Worm (Caenorhabditis elegans) whole organism, L3 larva: ENCODE measurements around the gene emc-1.
"Not testable (repeated sequence)": the region's sequence is repeated elsewhere in the genome, so short reads cannot be mapped to it uniquely, and the experiment has no call there.

Source experiments
- ZK546.5 ChIP-seq: sonication (generic microtip); optimal IDR thresholded peaks from 2 replicates; lab custom pipeline; 2017; ENCODE audit warnings: missing biosample characterization, missing genetic modification characterization
- aly-2 ChIP-seq: fragments of 150-350 bp; optimal IDR thresholded peaks from 2 replicates; lab custom pipeline; 2014; ENCODE audit warnings: missing biosample characterization, missing genetic modification characterization
- ama-1 ChIP-seq: fragments of 150-350 bp; optimal IDR thresholded peaks from 2 replicates; lab custom pipeline; 2018
- ceh-16 ChIP-seq: sonication (generic microtip); optimal IDR thresholded peaks from 2 replicates; lab custom pipeline; 2017; ENCODE audit warnings: missing biosample characterization, missing genetic modification characterization
- ceh-28 ChIP-seq: fragments of 150-350 bp; optimal IDR thresholded peaks from 2 replicates; lab custom pipeline; 2014; ENCODE audit warnings: missing biosample characterization, missing genetic modification reagents, missing genetic modification characterization
- ceh-9 ChIP-seq: sonication (generic microtip); optimal IDR thresholded peaks from 2 replicates; lab custom pipeline; 2018; ENCODE audit warnings: missing biosample characterization, missing genetic modification characterization
- egl-27 ChIP-seq: sonication (generic microtip); optimal IDR thresholded peaks from 4 replicates; lab custom pipeline; 2017; ENCODE audit warnings: missing biosample characterization, missing genetic modification reagents, missing genetic modification characterization
- egl-5 ChIP-seq: fragments of 150-350 bp; optimal IDR thresholded peaks from 2 replicates; lab custom pipeline; 2017; ENCODE audit warnings: missing biosample characterization, missing genetic modification reagents, missing genetic modification characterization, inconsistent platforms
- elt-1 ChIP-seq: fragments of 150-350 bp; optimal IDR thresholded peaks from 2 replicates; lab custom pipeline; 2014; ENCODE audit warnings: missing biosample characterization, missing genetic modification characterization
- elt-2 ChIP-seq: sonication (generic microtip); optimal IDR thresholded peaks from 2 replicates; lab custom pipeline; 2016; ENCODE audit warnings: missing genetic modification reagents, mild to moderate bottlenecking, missing genetic modification characterization, missing compliant biosample characterization
- elt-3 ChIP-seq, 3 experiments: fragments of 150-350 bp in 1 of 3; sonication (generic microtip) in 2 of 3; optimal IDR thresholded peaks; 2 replicates in 2 of 3; 4 replicates in 1 of 3; lab custom pipeline; 2014 to 2017; ENCODE audit warnings: missing biosample characterization in 3 of 3, missing genetic modification characterization in 3 of 3
- eor-1 ChIP-seq, 2 experiments: fragments of 150-350 bp; optimal IDR thresholded peaks; 2 replicates each; lab custom pipeline; 2014 to 2018; ENCODE audit warnings: missing biosample characterization in 2 of 2, missing genetic modification characterization in 2 of 2
- fkh-10 ChIP-seq: sonication (generic microtip); optimal IDR thresholded peaks from 2 replicates; lab custom pipeline; 2017; ENCODE audit warnings: missing biosample characterization, missing genetic modification reagents, missing genetic modification characterization
- fkh-2 ChIP-seq: fragments of 150-350 bp; optimal IDR thresholded peaks from 2 replicates; lab custom pipeline; 2014; ENCODE audit warnings: missing biosample characterization, missing genetic modification reagents, missing genetic modification characterization
- fos-1 ChIP-seq: fragments of 150-350 bp; optimal IDR thresholded peaks from 2 replicates; lab custom pipeline; 2014; ENCODE audit warnings: missing biosample characterization, missing genetic modification characterization
- hmg-11 ChIP-seq: sonication (generic microtip); optimal IDR thresholded peaks from 2 replicates; lab custom pipeline; 2016; ENCODE audit warnings: missing genetic modification characterization, missing compliant biosample characterization
- jun-1 ChIP-seq: fragments of 150-350 bp; optimal IDR thresholded peaks from 2 replicates; lab custom pipeline; 2014; ENCODE audit warnings: missing biosample characterization, missing genetic modification reagents, missing genetic modification characterization
- lin-39 ChIP-seq: fragments of 150-350 bp; optimal IDR thresholded peaks from 2 replicates; lab custom pipeline; 2018; ENCODE audit warnings: missing biosample characterization, missing genetic modification reagents, missing genetic modification characterization
- lsy-12 ChIP-seq: sonication (generic microtip); optimal IDR thresholded peaks from 2 replicates; lab custom pipeline; 2016; ENCODE audit warnings: mild to moderate bottlenecking, missing genetic modification characterization, missing compliant biosample characterization
- mdl-1 ChIP-seq: fragments of 150-350 bp; optimal IDR thresholded peaks from 2 replicates; lab custom pipeline; 2014; ENCODE audit warnings: missing biosample characterization, missing genetic modification characterization
- mml-1 ChIP-seq: fragments of 150-350 bp; sonication (generic microtip); optimal IDR thresholded peaks from 3 replicates; lab custom pipeline; 2014; ENCODE audit warnings: missing biosample characterization, missing genetic modification characterization
- nfya-1 ChIP-seq: sonication (generic microtip); optimal IDR thresholded peaks from 2 replicates; lab custom pipeline; 2017; ENCODE audit warnings: missing genetic modification characterization, mild to moderate bottlenecking, missing compliant biosample characterization, antibody characterized with exemption, moderate library complexity; ENCODE audit not compliant: insufficient read depth
- nhr-12 ChIP-seq: fragments of 150-350 bp; optimal IDR thresholded peaks from 2 replicates; lab custom pipeline; 2014; ENCODE audit warnings: missing biosample characterization, missing genetic modification characterization
- nhr-23 ChIP-seq: fragments of 150-350 bp; optimal IDR thresholded peaks from 2 replicates; lab custom pipeline; 2014; ENCODE audit warnings: missing biosample characterization, missing genetic modification reagents, missing genetic modification characterization
- nhr-25 ChIP-seq: sonication (generic microtip); optimal IDR thresholded peaks from 2 replicates; lab custom pipeline; 2017; ENCODE audit warnings: missing biosample characterization, missing genetic modification characterization
- nhr-28 ChIP-seq: fragments of 150-350 bp; optimal IDR thresholded peaks from 2 replicates; lab custom pipeline; 2014; ENCODE audit warnings: missing biosample characterization, missing genetic modification characterization
- nhr-43 ChIP-seq: sonication (generic microtip); optimal IDR thresholded peaks from 2 replicates; lab custom pipeline; 2016; ENCODE audit warnings: mild to moderate bottlenecking, missing genetic modification characterization, missing compliant biosample characterization; ENCODE audit not compliant: poor library complexity, severe bottlenecking
- nhr-76 ChIP-seq: fragments of 150-350 bp; sonication (generic microtip); optimal IDR thresholded peaks from 5 replicates; lab custom pipeline; 2014; ENCODE audit warnings: missing biosample characterization, missing genetic modification characterization
- pha-4 ChIP-seq: fragments of 150-350 bp; optimal IDR thresholded peaks from 2 replicates; lab custom pipeline; 2014; ENCODE audit warnings: missing biosample characterization, missing genetic modification reagents, missing genetic modification characterization
- pqm-1 ChIP-seq: fragments of 150-350 bp; optimal IDR thresholded peaks from 2 replicates; lab custom pipeline; 2017; ENCODE audit warnings: missing biosample characterization, missing genetic modification characterization, inconsistent platforms
- sea-2 ChIP-seq: fragments of 150-350 bp; sonication (generic microtip); optimal IDR thresholded peaks from 4 replicates; lab custom pipeline; 2014; ENCODE audit warnings: missing biosample characterization, missing genetic modification reagents, missing genetic modification characterization
- snpc-4 ChIP-seq: fragments of 150-350 bp; optimal IDR thresholded peaks from 2 replicates; lab custom pipeline; 2014; ENCODE audit warnings: missing biosample characterization, missing genetic modification characterization
- unc-39 ChIP-seq: sonication (generic microtip); optimal IDR thresholded peaks from 4 replicates; lab custom pipeline; 2017; ENCODE audit warnings: missing biosample characterization, missing genetic modification characterization
- unc-62 ChIP-seq: fragments of 150-350 bp; sonication (generic microtip); optimal IDR thresholded peaks from 4 replicates; lab custom pipeline; 2014; ENCODE audit warnings: missing biosample characterization, missing genetic modification reagents, missing genetic modification characterization
- zag-1 ChIP-seq: fragments of 150-350 bp; optimal IDR thresholded peaks from 2 replicates; lab custom pipeline; 2014; ENCODE audit warnings: missing biosample characterization, missing genetic modification characterization
- ztf-11 ChIP-seq: fragments of 150-350 bp; optimal IDR thresholded peaks from 2 replicates; lab custom pipeline; 2014; ENCODE audit warnings: missing biosample characterization, missing genetic modification characterization

Gene emc-1

ce11 chrII:1467711-1468110 is 32.4 kb downstream of the emc-1 start, which contains the start of gene Y51H7C.1:
Gene Y51H7C.1, plus strand, starts transcription at chrII:1467727.
- TF ChIP-seq egl-27, lin-39, pqm-1 (tag; lab: Kevin White, UChicago): not testable (repeated sequence)

- TF ChIP-seq sea-2 (no peak), mml-1 (no peak), fos-1 (no peak), snpc-4 (tag; lab: Kevin White, UChicago) (no peak), lin-39 (tag; lab: Kevin White, UChicago) (no peak), elt-3 (tag; optimal IDR thresholded peaks at IDR 0.05; lab: Kevin White, UChicago) (no peak)
Observed at ce11 chrII:1466448-1466847, 33.7 kb downstream of the emc-1 start, which contains the start of gene Y51H7C.13. Gene Y51H7C.13, minus strand, starts transcription at chrII:1466548.

ce11 chrII:1446696-1447293 is 53.3 kb downstream of the emc-1 start, which contains the start of gene Y51H7C.12:
Gene Y51H7C.12, minus strand, starts transcription at chrII:1446746.
- not testable (repeated sequence) for TF ChIP-seq ZK546.5 (tag; lab: Kevin White, UChicago); zag-1 (tag; lab: Kevin White, UChicago); ceh-16

ce11 chrII:1444911-1445310 is 55.2 kb downstream of the emc-1 start, which contains the start of gene scl-17:
Gene scl-17, plus strand, starts transcription at chrII:1445211.
- no peak for TF ChIP-seq nhr-23 (tag; lab: Kevin White, UChicago)
- no peak for TF ChIP-seq lsy-12
- TF ChIP-seq nhr-12 (tag; lab: Kevin White, UChicago), result no peak
- no peak for TF ChIP-seq elt-1 (tag; lab: Kevin White, UChicago)
- no peak for TF ChIP-seq eor-1 (tag; optimal IDR thresholded peaks at IDR 0.05; lab: Kevin White, UChicago)
- TF ChIP-seq ceh-9 (tag; lab: Kevin White, UChicago), result no peak
- no peak for TF ChIP-seq unc-62 (GFP tag; lab: Kevin White, UChicago)
- no peak for TF ChIP-seq jun-1 (tag; lab: Kevin White, UChicago)
- TF ChIP-seq zag-1 (tag; lab: Kevin White, UChicago), result no peak
- no peak for TF ChIP-seq lin-39 (tag; lab: Kevin White, UChicago)
- TF ChIP-seq fos-1, result no peak
- TF ChIP-seq ZK546.5 (tag; lab: Kevin White, UChicago), result no peak
- TF ChIP-seq nhr-76 (tag; lab: Kevin White, UChicago), result no peak
- no peak for TF ChIP-seq nfya-1 (tag; lab: Kevin White, UChicago)
- no peak for TF ChIP-seq nhr-28
- no peak for TF ChIP-seq ama-1 (lab: Kevin White, UChicago)
- TF ChIP-seq pha-4 (tag; lab: Kevin White, UChicago), result no peak
- no peak for TF ChIP-seq ceh-28 (tag; lab: Kevin White, UChicago)
- no peak for TF ChIP-seq hmg-11 (tag; lab: Kevin White, UChicago)

- TF ChIP-seq unc-39 (tag; lab: Kevin White, UChicago) (no peak), hmg-11 (tag; lab: Kevin White, UChicago) (no peak), fkh-10 (GFP tag; lab: Kevin White, UChicago) (no peak), ZK546.5 (tag; lab: Kevin White, UChicago) (no peak), nfya-1 (tag; lab: Kevin White, UChicago) (no peak), fkh-2 (no peak), nhr-28 (no peak), elt-3 (tag; optimal IDR thresholded peaks at IDR 0.05; lab: Kevin White, UChicago) (no peak), elt-1 (tag; lab: Kevin White, UChicago) (no peak), nhr-25 (tag; lab: Kevin White, UChicago) (no peak), nhr-43 (tag; lab: Kevin White, UChicago) (no peak), egl-5 (tag; lab: Kevin White, UChicago) (no peak), elt-2 (tag; lab: Kevin White, UChicago) (no peak), ceh-16 (no peak), sea-2 (no peak), aly-2 (tag; lab: Kevin White, UChicago) (no peak), ceh-28 (tag; lab: Kevin White, UChicago) (no peak), ztf-11 (tag; lab: Kevin White, UChicago) (no peak), mdl-1 (tag; lab: Kevin White, UChicago) (no peak)
Observed at ce11 chrII:1441479-1441878, 58.7 kb downstream of the emc-1 start.
